Worm (Caenorhabditis elegans): ENCODE results near the gene cyd-1.

cyd-1 gene

DNA sequence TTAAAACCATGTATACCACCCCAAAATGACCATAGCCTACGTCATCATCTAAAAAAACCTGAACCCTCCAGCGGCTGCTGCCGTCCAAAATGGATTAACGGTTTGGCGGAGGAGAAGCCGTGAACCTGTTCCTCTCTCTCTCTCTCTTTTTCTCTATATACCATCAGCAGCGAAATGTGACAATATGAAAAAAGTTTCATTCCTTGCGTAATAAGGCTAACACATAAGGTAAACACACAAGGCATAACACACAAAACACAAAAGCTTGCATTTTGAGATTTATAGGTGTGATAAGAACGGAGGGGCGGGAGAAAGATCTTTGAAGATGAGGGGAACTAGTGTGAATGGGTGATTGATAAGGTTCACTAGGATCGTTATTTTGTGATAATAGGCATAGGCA lies 19.1 kb upstream of the cyd-1 start:
- TF ChIP-seq B0261.1 (tag; optimal IDR thresholded peaks at IDR 0.05) (no peak), Y56A3A.18 (GFP tag; IDR thresholded peaks at IDR 0.05) (no peak)

DNA sequence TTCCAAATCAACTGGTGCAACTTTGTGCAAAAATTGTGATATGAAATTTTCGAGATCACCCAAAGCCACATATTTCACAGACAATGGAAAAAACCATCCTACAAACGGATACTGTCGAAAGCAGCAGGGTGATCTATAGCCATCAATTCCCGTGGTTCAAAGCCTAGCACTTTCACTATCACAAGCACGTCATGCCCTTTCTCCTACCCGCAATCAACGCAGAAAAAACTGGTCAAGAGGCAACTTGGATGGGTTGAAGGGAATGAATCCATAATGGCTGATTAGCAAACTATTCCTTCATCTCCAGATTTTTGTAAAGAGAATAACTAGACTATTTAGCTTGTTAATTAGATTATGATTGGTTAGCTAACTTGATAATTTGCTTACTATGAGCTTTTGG lies 18.6 kb upstream of the cyd-1 start:
- TF ChIP-seq attf-3 (GFP tag; conservative IDR thresholded peaks at IDR 0.05) (no peak), mxl-1 (tag; optimal IDR thresholded peaks at IDR 0.05) (no peak), F33H1.4 (GFP tag; IDR thresholded peaks at IDR 0.05) (no peak), egl-18 (GFP tag; IDR thresholded peaks at IDR 0.05) (no peak), hmg-20 (GFP tag; IDR thresholded peaks at IDR 0.05) (no peak), hsf-1 (GFP tag; IDR thresholded peaks at IDR 0.05) (no peak), hrde-1 (tag; optimal IDR thresholded peaks at IDR 0.05; ENCODE audit: borderline replicate concordance) (no peak), lsl-1 (GFP tag; optimal IDR thresholded peaks at IDR 0.05) (no peak), F22D6.2 (tag; optimal IDR thresholded peaks at IDR 0.05) (no peak), lir-1 (GFP tag; conservative IDR thresholded peaks at IDR 0.05) (no peak), Y95B8A.8 (GFP tag; IDR thresholded peaks at IDR 0.05) (no peak), F57C9.4 (tag; optimal IDR thresholded peaks at IDR 0.05) (no peak), let-526 (GFP tag; IDR thresholded peaks at IDR 0.05) (no peak), mes-4 (tag; optimal IDR thresholded peaks at IDR 0.05) (no peak), hmg-1.2 (GFP tag; IDR thresholded peaks at IDR 0.05) (no peak), F55B11.4 (tag; optimal IDR thresholded peaks at IDR 0.05; ENCODE audit: borderline replicate concordance, insufficient read depth) (no peak), somi-1 (GFP tag; optimal IDR thresholded peaks at IDR 0.05) (no peak), rpc-1 (optimal IDR thresholded peaks at IDR 0.05) (no peak), rpc-1 (tag; optimal IDR thresholded peaks at IDR 0.05) (no peak)

DNA sequence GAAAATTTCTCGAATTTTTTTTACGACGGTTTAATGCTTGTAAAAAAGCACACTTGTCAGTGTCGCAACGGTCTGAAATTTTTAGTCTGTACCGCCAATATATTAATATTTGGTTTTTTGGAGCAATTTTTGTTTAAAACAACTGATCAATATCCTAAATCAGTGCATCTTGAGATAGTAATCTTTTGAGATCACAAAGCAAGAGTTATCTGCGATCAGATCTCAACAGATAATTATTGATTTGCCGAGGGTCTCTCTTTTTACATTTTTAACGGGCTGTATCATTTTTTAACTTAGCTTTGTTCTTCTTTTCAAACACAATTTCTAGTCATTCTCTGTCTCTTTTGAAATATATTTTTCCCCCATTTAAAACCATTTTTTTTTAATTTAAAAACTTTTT lies 15.3 kb upstream of the cyd-1 start:
- TF ChIP-seq nfya-1 (tag; optimal IDR thresholded peaks at IDR 0.05; ENCODE audit: borderline replicate concordance, insufficient read depth) (no peak), dox-1 (GFP tag; IDR thresholded peaks at IDR 0.05) (no peak), ekl-4 (GFP tag; IDR thresholded peaks at IDR 0.05) (no peak), akir-1 (GFP tag; optimal IDR thresholded peaks at IDR 0.05) (no peak), xnd-1 (tag; optimal IDR thresholded peaks at IDR 0.05) (no peak), mxl-1 (tag; optimal IDR thresholded peaks at IDR 0.05) (no peak), hlh-26 (GFP tag; conservative IDR thresholded peaks at IDR 0.05) (no peak), lsy-27 (tag; optimal IDR thresholded peaks at IDR 0.05; ENCODE audit: borderline replicate concordance, insufficient read depth) (no peak), ztf-28 (GFP tag; IDR thresholded peaks at IDR 0.05) (no peak), unc-130 (GFP tag; optimal IDR thresholded peaks at IDR 0.05) (no peak), K12H6.12 (tag; optimal IDR thresholded peaks at IDR 0.05) (no peak), ZK185.1 (tag; optimal IDR thresholded peaks at IDR 0.05; ENCODE audit: poor library complexity, severe bottlenecking) (no peak), Y79H2A.3 (GFP tag; conservative IDR thresholded peaks at IDR 0.05) (no peak), aptf-3 (GFP tag; IDR thresholded peaks at IDR 0.05) (no peak), F37B4.10 (GFP tag; IDR thresholded peaks at IDR 0.05) (no peak), B0019.2 (GFP tag; conservative IDR thresholded peaks at IDR 0.05) (no peak)

DNA sequence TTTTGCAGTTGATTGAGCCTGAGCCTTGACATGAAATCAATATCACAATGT lies 15.0 kb upstream of the cyd-1 start, which contains the start of gene ptr-18:
Gene ptr-18, plus strand, starts transcription at position 9 of the 51 bp plus-strand sequence.
- TF ChIP-seq mxl-1 (tag; optimal IDR thresholded peaks at IDR 0.05) (no peak), tbp1 (GFP tag; optimal IDR thresholded peaks at IDR 0.05) (no peak), xnd-1 (tag; optimal IDR thresholded peaks at IDR 0.05) (no peak), zfh-2 (GFP tag; conservative IDR thresholded peaks at IDR 0.05) (no peak), him-1 (tag; optimal IDR thresholded peaks at IDR 0.05) (no peak)

Measured in whole organism, young adult.